Worm (Caenorhabditis elegans): Measurements from ENCODE around the gene M88.3.

Gene M88.3

DNA sequence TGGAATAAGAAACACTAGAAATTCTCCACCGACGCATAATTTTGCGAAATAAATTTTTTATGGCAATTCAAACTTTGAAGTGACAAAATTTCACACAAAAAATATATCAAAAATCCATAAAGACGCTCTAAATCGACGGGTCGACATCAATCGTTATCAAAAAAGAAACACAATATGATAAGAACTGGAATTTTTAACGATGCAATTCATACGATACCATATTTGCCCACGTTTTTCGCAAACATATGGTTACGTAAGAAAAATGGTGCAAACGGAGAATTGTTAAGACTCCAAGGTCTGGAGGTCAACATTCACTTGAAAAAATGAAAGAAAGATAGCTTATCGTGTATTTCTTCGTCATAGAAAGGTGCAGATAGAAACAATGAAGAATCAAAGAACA is 38.7 kb downstream of the M88.3 start:
- TF ChIP-seq hmg-11 (tag; optimal IDR thresholded peaks at IDR 0.05) (no peak), nhr-77 (tag; optimal IDR thresholded peaks at IDR 0.05) (no peak), mdl-1 (tag; optimal IDR thresholded peaks at IDR 0.05) (no peak), ztf-4 (tag; optimal IDR thresholded peaks at IDR 0.05) (no peak), nhr-28 (tag; optimal IDR thresholded peaks at IDR 0.05) (no peak), nhr-23 (tag; optimal IDR thresholded peaks at IDR 0.05) (no peak), R02D3.7 (tag; optimal IDR thresholded peaks at IDR 0.05) (no peak), ceh-9 (tag; optimal IDR thresholded peaks at IDR 0.05) (no peak), nhr-76 (tag; optimal IDR thresholded peaks at IDR 0.05) (no peak), nhr-25 (tag; optimal IDR thresholded peaks at IDR 0.05) (no peak), fkh-2 (tag; optimal IDR thresholded peaks at IDR 0.05) (no peak), nhr-67 (tag; optimal IDR thresholded peaks at IDR 0.05) (no peak), pqm-1 (tag; optimal IDR thresholded peaks at IDR 0.05) (peak; percentile 35), zag-1 (tag; optimal IDR thresholded peaks at IDR 0.05) (no peak), skn-1 (tag; optimal IDR thresholded peaks at IDR 0.05) (no peak), elt-2 (tag; optimal IDR thresholded peaks at IDR 0.05) (peak; percentile 87), ZK546.5 (tag; optimal IDR thresholded peaks at IDR 0.05) (no peak), unc-62 (GFP tag; optimal IDR thresholded peaks at IDR 0.05) (no peak), nhr-11 (tag; optimal IDR thresholded peaks at IDR 0.05) (no peak), lin-39 (tag; optimal IDR thresholded peaks at IDR 0.05) (no peak), pha-4 (tag; optimal IDR thresholded peaks at IDR 0.05) (peak; percentile 49), elt-3 (tag; optimal IDR thresholded peaks at IDR 0.05) (no peak), nhr-43 (tag; optimal IDR thresholded peaks at IDR 0.05; ENCODE audit: poor library complexity, severe bottlenecking) (no peak), snpc-4 (tag; optimal IDR thresholded peaks at IDR 0.05) (no peak), sea-2 (GFP tag; optimal IDR thresholded peaks at IDR 0.05) (no peak), egl-5 (tag; optimal IDR thresholded peaks at IDR 0.05) (no peak), nfya-1 (tag; optimal IDR thresholded peaks at IDR 0.05; ENCODE audit: insufficient read depth) (no peak)

DNA sequence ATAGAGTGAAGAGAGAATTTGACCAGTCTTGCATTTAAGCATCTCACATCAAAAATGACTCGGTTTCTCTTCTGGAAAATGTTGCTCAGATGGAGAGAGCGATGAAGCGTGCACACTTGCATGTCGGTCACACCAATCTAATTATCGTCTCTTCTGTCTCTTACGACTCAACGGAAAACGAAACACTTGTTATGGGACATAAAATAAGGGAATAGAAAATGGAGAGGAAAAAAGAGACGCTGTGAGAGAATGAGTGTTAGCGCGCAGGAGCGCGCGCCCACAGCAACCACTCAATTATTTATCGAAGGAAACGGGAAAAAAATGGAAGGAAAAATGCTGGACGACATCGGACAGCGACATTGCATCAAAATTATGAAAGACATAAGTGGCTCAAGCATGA is 39.1 kb downstream of the M88.3 start:
- peak; percentile 7 for TF ChIP-seq lin-39 (tag; optimal IDR thresholded peaks at IDR 0.05)
- TF ChIP-seq nhr-23 (tag; optimal IDR thresholded peaks at IDR 0.05) = no peak
- no peak for TF ChIP-seq jun-1 (tag; optimal IDR thresholded peaks at IDR 0.05)
- peak; percentile 47 for TF ChIP-seq hmg-11 (tag; optimal IDR thresholded peaks at IDR 0.05)
- peak; percentile 55 for TF ChIP-seq nfya-1 (tag; optimal IDR thresholded peaks at IDR 0.05; ENCODE audit: insufficient read depth)
- TF ChIP-seq skn-1 (tag; optimal IDR thresholded peaks at IDR 0.05) = no peak
- TF ChIP-seq fkh-10 (GFP tag; optimal IDR thresholded peaks at IDR 0.05) = peak; percentile 50
- TF ChIP-seq ama-1 (optimal IDR thresholded peaks at IDR 0.05) = peak; percentile 51
- TF ChIP-seq ceh-82 (tag; optimal IDR thresholded peaks at IDR 0.05) = no peak
- no peak for TF ChIP-seq pha-4 (tag; optimal IDR thresholded peaks at IDR 0.05)
- no peak for TF ChIP-seq pqm-1 (tag; optimal IDR thresholded peaks at IDR 0.05)

DNA sequence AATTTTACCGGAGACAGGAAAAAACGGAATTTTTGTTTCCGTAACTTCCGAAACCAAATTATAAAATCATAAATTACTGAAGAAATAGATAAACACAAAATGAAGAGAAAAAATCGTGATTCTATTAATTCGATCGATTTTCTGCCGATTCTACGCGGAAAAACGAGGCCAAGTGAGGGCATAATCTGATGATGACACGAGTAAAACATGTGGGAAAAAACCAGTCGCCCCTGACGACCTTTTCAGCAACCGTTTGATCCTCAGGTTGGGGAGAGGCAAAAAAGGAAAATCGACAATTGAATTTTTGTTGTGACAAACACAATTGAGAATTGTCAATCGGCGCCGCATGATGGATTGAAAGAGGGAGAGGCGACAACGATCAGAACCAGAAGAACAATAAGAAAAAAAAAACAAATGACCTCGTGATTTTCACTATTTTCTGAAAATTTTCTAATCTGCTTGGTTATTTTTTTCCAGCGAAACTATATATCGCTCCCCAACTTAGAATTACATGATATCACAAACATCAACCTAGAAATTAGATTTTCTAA is 39.9 kb downstream of the M88.3 start:
- TF ChIP-seq nhr-76 (tag; optimal IDR thresholded peaks at IDR 0.05) (no peak), egl-5 (tag; optimal IDR thresholded peaks at IDR 0.05) (peak; percentile 19), nhr-25 (tag; optimal IDR thresholded peaks at IDR 0.05) (peak; percentile 73)

DNA sequence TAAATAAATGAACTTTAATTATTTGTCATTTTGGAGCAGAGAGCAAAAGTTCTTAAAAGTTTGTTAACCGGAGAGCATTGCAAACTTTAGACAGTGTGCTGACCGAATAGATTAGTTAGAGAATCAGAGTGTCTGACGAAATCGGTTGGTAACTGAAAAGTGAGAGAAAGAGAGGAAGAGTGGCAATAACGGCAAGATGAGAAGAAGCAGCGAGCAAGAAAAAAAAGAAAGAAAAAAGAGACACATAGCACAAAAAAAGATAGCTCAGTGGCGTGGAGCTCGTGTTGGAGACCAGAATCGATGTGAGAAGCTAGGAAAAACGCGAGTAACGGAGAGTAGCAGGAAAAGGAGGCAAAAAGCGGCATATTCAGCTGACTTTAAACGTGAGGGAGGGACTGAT is 40.5 kb downstream of the M88.3 start:
- TF ChIP-seq elt-2 (tag; optimal IDR thresholded peaks at IDR 0.05) (peak; percentile 53), pqm-1 (tag; optimal IDR thresholded peaks at IDR 0.05) (peak; percentile 8), nhr-12 (tag; optimal IDR thresholded peaks at IDR 0.05) (no peak), hmg-11 (tag; optimal IDR thresholded peaks at IDR 0.05) (peak; percentile 41), pha-4 (tag; optimal IDR thresholded peaks at IDR 0.05) (peak; percentile 84), nhr-67 (tag; optimal IDR thresholded peaks at IDR 0.05) (no peak), unc-39 (tag; optimal IDR thresholded peaks at IDR 0.05) (no peak), nhr-11 (tag; optimal IDR thresholded peaks at IDR 0.05) (peak; percentile 53), snpc-4 (tag; optimal IDR thresholded peaks at IDR 0.05) (no peak), fkh-10 (GFP tag; optimal IDR thresholded peaks at IDR 0.05) (peak; percentile 65), ama-1 (optimal IDR thresholded peaks at IDR 0.05) (peak; percentile 34), lin-15B (tag; optimal IDR thresholded peaks at IDR 0.05) (peak; percentile 48), lin-39 (tag; optimal IDR thresholded peaks at IDR 0.05) (peak; percentile 10), ceh-82 (tag; optimal IDR thresholded peaks at IDR 0.05) (no peak), nfya-1 (tag; optimal IDR thresholded peaks at IDR 0.05; ENCODE audit: insufficient read depth) (peak; percentile 68)

All from whole organism, L3 larva.